Fruit fly (Drosophila melanogaster) whole organism, pupa: ENCODE results near the gene Obp19d.

ENCODE experiments used
- CG17806 ChIP-seq: fragments of 200-800 bp; sonication (Bioruptor generic); optimal IDR thresholded peaks from 2 replicates; lab custom pipeline; 2018; ENCODE audit warnings: missing biosample characterization, mild to moderate bottlenecking, missing genetic modification characterization, moderate library complexity
- CG4496 ChIP-seq: fragments of 200-800 bp; sonication (Bioruptor generic); IDR thresholded peaks from 3 replicates; pipeline ENCODE4 v1.3.6; 2022; ENCODE audit warnings: missing biosample characterization, missing genetic modification characterization
- CG8159 ChIP-seq: fragments of 200-800 bp; sonication (Bioruptor generic); optimal IDR thresholded peaks from 3 replicates; lab custom pipeline; 2018; ENCODE audit warnings: missing biosample characterization, mild to moderate bottlenecking, missing genetic modification characterization, moderate library complexity
- CG9948 ChIP-seq: fragments of 200-800 bp; sonication (Bioruptor generic); optimal IDR thresholded peaks from 2 replicates; lab custom pipeline; 2018; ENCODE audit warnings: missing biosample characterization, mild to moderate bottlenecking, missing genetic modification characterization, moderate library complexity
- D1 ChIP-seq: fragments of 200-800 bp; sonication (Bioruptor generic); optimal IDR thresholded peaks from 2 replicates; lab custom pipeline; 2018; ENCODE audit warnings: missing biosample characterization, mild to moderate bottlenecking, missing genetic modification characterization, moderate library complexity
- EcR ChIP-seq: fragments of 200-800 bp; sonication (Bioruptor generic); optimal IDR thresholded peaks from 3 replicates; lab custom pipeline; 2019; ENCODE audit warnings: missing biosample characterization, missing genetic modification characterization, mild to moderate bottlenecking, moderate library complexity, missing genetic modification reagents
- Pif1A ChIP-seq: fragments of 200-800 bp; sonication (Bioruptor generic); optimal IDR thresholded peaks from 3 replicates; lab custom pipeline; 2016; ENCODE audit warnings: missing biosample characterization, missing genetic modification characterization
- Pif1B ChIP-seq: fragments of 200-800 bp; sonication (Bioruptor generic); optimal IDR thresholded peaks from 3 replicates; lab custom pipeline; 2016; ENCODE audit warnings: missing biosample characterization, missing genetic modification characterization
- fd96Ca ChIP-seq: fragments of 200-800 bp; sonication (Bioruptor generic); IDR thresholded peaks from 3 replicates; pipeline ENCODE4 v1.3.6; 2022; ENCODE audit warnings: missing biosample characterization, missing genetic modification characterization
- gl ChIP-seq: fragments of 200-800 bp; sonication (Bioruptor generic); optimal IDR thresholded peaks from 2 replicates; lab custom pipeline; 2018; ENCODE audit warnings: missing biosample characterization, mild to moderate bottlenecking, missing genetic modification characterization
- rn ChIP-seq: fragments of 200-800 bp; sonication (Bioruptor generic); IDR thresholded peaks from 2 replicates; pipeline ENCODE4 v1.3.6; 2022; ENCODE audit warnings: missing biosample characterization, missing genetic modification characterization

dm6 chrX:20415444-20415843, 4.0 kb upstream of the Obp19d start, which contains the start of gene Obp19a:
- no peak for TF ChIP-seq CG17806 (tag; lab: Kevin White, UChicago)
- TF ChIP-seq EcR (GFP tag; lab: Kevin White, UChicago) = no peak
- TF ChIP-seq CG9948 = no peak
- no peak for TF ChIP-seq fd96Ca (GFP tag; lab: Robert Waterston, UW)
- no peak for TF ChIP-seq rn
- TF ChIP-seq CG8159 (tag; lab: Kevin White, UChicago) = no peak
- no peak for TF ChIP-seq CG4496 (GFP tag; lab: Robert Waterston, UW)
- no peak for TF ChIP-seq Pif1A (GFP tag; lab: Kevin White, UChicago)
- TF ChIP-seq Pif1B (GFP tag; lab: Kevin White, UChicago) = no peak
- TF ChIP-seq gl = no peak
- TF ChIP-seq D1 = no peak
